Worm (Caenorhabditis elegans) whole organism, L4/young adult: ENCODE data around the gene ZC449.2.

Source experiments
- dao-5 ChIP-seq: sonication (generic microtip); optimal IDR thresholded peaks from 2 replicates; lab custom pipeline; 2016; ENCODE audit warnings: missing genotype, missing genetic modification characterization, moderate library complexity, missing compliant biosample characterization
- him-1 ChIP-seq: sonication (generic microtip); optimal IDR thresholded peaks from 2 replicates; lab custom pipeline; 2016; ENCODE audit warnings: missing genotype, missing genetic modification reagents, missing genetic modification characterization, missing compliant biosample characterization

DNA sequence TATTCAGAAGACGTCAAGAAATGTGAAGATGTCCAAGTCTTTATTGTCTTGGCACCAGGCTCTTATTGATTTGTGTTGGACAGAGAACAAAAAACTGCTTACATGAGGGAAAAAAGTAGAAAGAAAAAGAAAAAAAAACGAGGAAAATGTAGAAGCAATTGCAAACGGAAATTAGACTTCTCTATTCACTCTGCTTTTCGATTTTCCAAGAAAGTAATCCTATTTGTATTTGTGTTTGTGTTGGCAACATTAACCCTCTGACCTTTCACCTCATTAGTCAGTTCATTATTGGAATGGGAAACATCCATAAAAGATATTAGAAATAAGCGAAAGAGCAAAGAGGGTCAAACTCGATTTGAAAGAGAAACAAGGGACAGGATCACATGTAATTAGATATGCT, 10.7 kb downstream of the ZC449.2 start:
- TF ChIP-seq him-1: no peak
- TF ChIP-seq dao-5 (tag; lab: Kevin White, UChicago): no peak
